Fruit fly (Drosophila melanogaster): ENCODE measurements around the gene CG4452.

The CG4452 gene

dm6 chr3L:9401354-9402156 lies 34.4 kb downstream of the CG4452 start:
- TF ChIP-seq CG17801 (GFP tag; optimal IDR thresholded peaks at IDR 0.05; ENCODE audit: partially characterized antibody) = no peak

- TF ChIP-seq CG17801 (GFP tag; optimal IDR thresholded peaks at IDR 0.05; ENCODE audit: partially characterized antibody) = no peak
These were observed 35.1 kb downstream of the CG4452 start, which contains the start of gene eIF4E1 for dm6 chr3L:9402157-9402890. Gene eIF4E1, minus strand, starts transcription at chr3L:9402460.

DNA sequence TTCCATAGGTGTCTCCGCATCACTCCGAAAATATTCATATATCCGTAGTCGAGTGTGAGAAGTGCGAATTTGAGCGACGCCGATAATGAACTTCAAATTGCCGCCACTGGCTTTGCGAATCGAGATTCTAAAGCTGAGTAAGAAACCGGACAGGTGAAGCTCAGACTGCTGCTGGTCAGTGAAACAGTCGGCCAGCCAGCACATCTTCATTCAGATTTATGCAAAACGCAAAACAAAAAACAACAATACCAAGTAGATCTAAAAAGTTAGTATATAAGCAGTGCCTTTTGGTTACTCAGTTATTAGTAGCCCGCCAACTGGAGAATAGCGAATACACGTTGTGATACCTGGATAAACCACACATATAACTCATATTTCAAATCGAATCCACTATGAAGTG lies 37.3 kb downstream of the CG4452 start, which contains the start of gene Cpr67B:
Gene Cpr67B, plus strand, starts transcription at position 301 of the 400 bp plus-strand sequence.
- TF ChIP-seq CG17801 (GFP tag; optimal IDR thresholded peaks at IDR 0.05; ENCODE audit: partially characterized antibody) = no peak

DNA sequence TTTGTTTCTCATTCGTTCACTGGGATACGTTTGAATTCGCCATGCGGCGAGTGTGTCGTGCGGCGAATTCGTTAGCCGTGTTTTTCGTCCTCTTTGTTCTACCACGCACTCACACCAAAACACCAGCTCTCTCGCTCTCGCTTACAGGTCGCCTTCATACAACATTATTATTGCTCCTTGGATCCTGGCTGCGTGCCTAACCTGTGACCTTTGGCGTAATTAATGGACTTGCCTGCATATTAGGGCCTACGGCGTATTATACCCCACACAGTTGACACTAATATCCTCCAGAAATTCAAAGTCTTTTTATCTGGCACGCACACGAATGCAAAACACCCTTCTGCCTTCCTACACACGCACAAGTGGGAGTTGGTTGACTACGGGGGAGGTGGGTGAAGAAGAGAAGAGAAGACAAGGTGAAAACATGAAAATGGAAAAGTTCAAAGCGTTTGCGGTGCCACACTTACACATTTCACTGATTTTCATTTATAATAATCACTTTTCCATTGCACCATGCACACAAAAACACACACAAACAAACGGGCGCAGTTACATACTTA lies 42.9 kb downstream of the CG4452 start:
- no peak for TF ChIP-seq CG17801 (GFP tag; optimal IDR thresholded peaks at IDR 0.05; ENCODE audit: partially characterized antibody)

dm6 chr3L:9410754-9411423 lies 43.7 kb downstream of the CG4452 start, which contains the start of the genes CG4022 and Cpsf5:
Gene CG4022, minus strand, starts transcription at chr3L:9410832.
Gene Cpsf5, plus strand, starts transcription at chr3L:9411038.
- TF ChIP-seq CG17801 (GFP tag; optimal IDR thresholded peaks at IDR 0.05; ENCODE audit: partially characterized antibody) = peak; percentile 81

DNA sequence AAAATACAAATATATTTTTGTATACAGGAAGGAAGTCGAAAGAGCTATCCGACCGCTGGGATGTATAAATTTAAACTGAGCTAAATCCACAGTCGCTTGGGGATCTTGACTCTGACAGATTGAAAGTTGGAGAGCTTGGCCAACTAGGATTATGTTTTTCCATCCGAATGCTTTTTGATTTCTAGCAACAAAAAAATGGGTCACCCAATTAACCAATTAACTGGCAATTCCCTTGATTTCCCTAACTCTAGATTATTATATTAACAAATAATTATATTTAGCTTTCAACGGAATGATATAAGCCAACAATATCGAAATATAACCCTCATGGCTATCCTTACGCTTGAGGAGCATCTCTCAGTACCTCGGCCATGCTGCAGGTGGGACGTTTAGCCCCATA lies 50.1 kb downstream of the CG4452 start, which contains the start of gene CG3982:
Gene CG3982, minus strand, starts transcription at position 101 of the 400 bp plus-strand sequence.
- no peak for TF ChIP-seq CG17801 (GFP tag; optimal IDR thresholded peaks at IDR 0.05; ENCODE audit: partially characterized antibody)

DNA sequence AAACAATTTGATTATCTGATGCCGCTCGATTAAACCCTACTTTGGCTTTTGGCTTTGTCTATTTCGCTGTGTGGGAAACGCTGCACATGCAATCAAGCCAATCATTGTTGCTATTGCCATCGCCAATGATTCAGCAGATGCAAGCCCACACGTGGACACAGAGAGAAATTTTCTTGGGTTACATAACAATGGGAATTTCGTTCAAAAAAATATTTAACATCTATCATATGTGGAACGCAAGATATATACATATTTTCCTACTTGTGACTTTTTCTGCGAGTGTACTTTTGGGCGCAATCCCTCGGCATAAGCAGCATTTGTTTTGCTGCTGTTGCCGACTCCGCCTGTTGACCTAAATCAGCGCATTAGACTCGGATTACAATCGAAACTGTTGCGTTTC lies 52.2 kb downstream of the CG4452 start:
- TF ChIP-seq CG17801 (GFP tag; optimal IDR thresholded peaks at IDR 0.05; ENCODE audit: partially characterized antibody) = peak; percentile 38

Data from ovary, adult (tissue).